Worm (Caenorhabditis elegans) whole organism, L4/young adult: Measurements from ENCODE around the gene sdz-38.

Experiments
- dao-5 ChIP-seq: sonication (generic microtip); optimal IDR thresholded peaks from 2 replicates; lab custom pipeline; 2016; ENCODE audit warnings: missing genotype, missing genetic modification characterization, moderate library complexity, missing compliant biosample characterization
- him-1 ChIP-seq: sonication (generic microtip); optimal IDR thresholded peaks from 2 replicates; lab custom pipeline; 2016; ENCODE audit warnings: missing genotype, missing genetic modification reagents, missing genetic modification characterization, missing compliant biosample characterization

ce11 chrII:9935664-9936063 is 46.0 kb downstream of the sdz-38 start:
- TF ChIP-seq him-1 (tag; lab: Kevin White, UChicago) (no peak), dao-5 (no peak)
